Worm (Caenorhabditis elegans): ENCODE measurements around the gene F02A9.1.

The F02A9.1 gene

ce11 chrIII:9054414-9055147 is 23.0 kb downstream of the F02A9.1 start, which contains the start of gene cls-2:
Gene cls-2 (plus strand): TSS chrIII:9055048.
- TF ChIP-seq sptf-1 (tag; optimal IDR thresholded peaks at IDR 0.05) (no peak), ceh-83 (GFP tag; optimal IDR thresholded peaks at IDR 0.05) (no peak), sem-2 (GFP tag; optimal IDR thresholded peaks at IDR 0.05) (no peak), ztf-11 (tag; optimal IDR thresholded peaks at IDR 0.05) (no peak), bed-3 (GFP tag; optimal IDR thresholded peaks at IDR 0.05) (no peak), hlh-1 (tag; optimal IDR thresholded peaks at IDR 0.05) (no peak), mls-2 (tag; optimal IDR thresholded peaks at IDR 0.05) (no peak), unc-120 (tag; optimal IDR thresholded peaks at IDR 0.05; ENCODE audit: poor library complexity, severe bottlenecking) (peak; percentile 10), mep-1 (tag; optimal IDR thresholded peaks at IDR 0.05) (peak; percentile 7), mab-5 (tag; optimal IDR thresholded peaks at IDR 0.05) (no peak), snpc-4 (tag; optimal IDR thresholded peaks at IDR 0.05) (no peak), ceh-43 (GFP tag; optimal IDR thresholded peaks at IDR 0.05) (no peak)

- no peak for TF ChIP-seq elt-1 (tag; optimal IDR thresholded peaks at IDR 0.05; ENCODE audit: borderline replicate concordance, insufficient read depth)
- TF ChIP-seq mls-2 (tag; optimal IDR thresholded peaks at IDR 0.05), result peak; percentile 91
- TF ChIP-seq unc-120 (tag; optimal IDR thresholded peaks at IDR 0.05; ENCODE audit: poor library complexity, severe bottlenecking), result peak; percentile 33
- no peak for TF ChIP-seq snpc-4 (tag; optimal IDR thresholded peaks at IDR 0.05)
- TF ChIP-seq ceh-43 (GFP tag; optimal IDR thresholded peaks at IDR 0.05), result peak; percentile 36
- TF ChIP-seq cnd-1 (tag; optimal IDR thresholded peaks at IDR 0.05), result peak; percentile 55
- peak; percentile 92 for TF ChIP-seq ceh-39 (tag; optimal IDR thresholded peaks at IDR 0.05)
- TF ChIP-seq unc-62 (GFP tag; optimal IDR thresholded peaks at IDR 0.05), result peak; percentile 86
- TF ChIP-seq nhr-28 (tag; optimal IDR thresholded peaks at IDR 0.05), result no peak
- TF ChIP-seq ham-2 (GFP tag; optimal IDR thresholded peaks at IDR 0.05), result peak; percentile 92
- peak; percentile 69 for TF ChIP-seq ceh-83 (GFP tag; optimal IDR thresholded peaks at IDR 0.05)
- TF ChIP-seq flh-1 (GFP tag; optimal IDR thresholded peaks at IDR 0.05), result no peak
- TF ChIP-seq unc-39 (tag; optimal IDR thresholded peaks at IDR 0.05), result no peak
- no peak for TF ChIP-seq zip-8 (tag; optimal IDR thresholded peaks at IDR 0.05)
- TF ChIP-seq M03D4.4 (tag; optimal IDR thresholded peaks at IDR 0.05), result peak; percentile 51
- peak; percentile 56 for TF ChIP-seq drap-1 (GFP tag; optimal IDR thresholded peaks at IDR 0.05)
- TF ChIP-seq pha-4 (tag; optimal IDR thresholded peaks at IDR 0.05), result peak; percentile 97
- no peak for TF ChIP-seq mab-5 (tag; optimal IDR thresholded peaks at IDR 0.05)
- TF ChIP-seq ces-1 (GFP tag; optimal IDR thresholded peaks at IDR 0.05), result peak; percentile 74
- no peak for TF ChIP-seq tbx-8 (GFP tag; optimal IDR thresholded peaks at IDR 0.05)
- no peak for TF ChIP-seq lin-32 (GFP tag; optimal IDR thresholded peaks at IDR 0.05)
- peak; percentile 80 for TF ChIP-seq mep-1 (tag; optimal IDR thresholded peaks at IDR 0.05)
- peak; percentile 89 for TF ChIP-seq lin-13 (tag; optimal IDR thresholded peaks at IDR 0.05)
- peak; percentile 60 for TF ChIP-seq ztf-11 (tag; optimal IDR thresholded peaks at IDR 0.05)
- TF ChIP-seq bed-3 (GFP tag; optimal IDR thresholded peaks at IDR 0.05), result peak; percentile 34
- TF ChIP-seq nhr-237 (tag; optimal IDR thresholded peaks at IDR 0.05), result peak; percentile 72
- TF ChIP-seq elt-3 (tag; optimal IDR thresholded peaks at IDR 0.05), result peak; percentile 75
- TF ChIP-seq hlh-1 (tag; optimal IDR thresholded peaks at IDR 0.05), result peak; percentile 20
- peak; percentile 1 for TF ChIP-seq sem-2 (GFP tag; optimal IDR thresholded peaks at IDR 0.05)
- TF ChIP-seq nhr-76 (tag; optimal IDR thresholded peaks at IDR 0.05), result no peak
- peak; percentile 13 for TF ChIP-seq nhr-2 (tag; optimal IDR thresholded peaks at IDR 0.05)
- TF ChIP-seq lsy-2 (tag; optimal IDR thresholded peaks at IDR 0.05), result peak; percentile 75
- TF ChIP-seq blmp-1 (tag; optimal IDR thresholded peaks at IDR 0.05), result peak; percentile 66
- no peak for TF ChIP-seq nhr-12 (tag; optimal IDR thresholded peaks at IDR 0.05)
- TF ChIP-seq sptf-1 (tag; optimal IDR thresholded peaks at IDR 0.05), result peak; percentile 69
These were observed 23.8 kb downstream of the F02A9.1 start, which contains the start of gene R107.5 for ce11 chrIII:9053740-9054252. Gene R107.5 (minus strand): TSS chrIII:9053790.

- TF ChIP-seq cnd-1 (tag; optimal IDR thresholded peaks at IDR 0.05), result peak; percentile 26
- TF ChIP-seq zip-8 (tag; optimal IDR thresholded peaks at IDR 0.05), result no peak
These were observed 24.3 kb downstream of the F02A9.1 start for ce11 chrIII:9053263-9053662.
